Worm (Caenorhabditis elegans): ENCODE data around the gene acox-1.5.

acox-1.5 gene

DNA sequence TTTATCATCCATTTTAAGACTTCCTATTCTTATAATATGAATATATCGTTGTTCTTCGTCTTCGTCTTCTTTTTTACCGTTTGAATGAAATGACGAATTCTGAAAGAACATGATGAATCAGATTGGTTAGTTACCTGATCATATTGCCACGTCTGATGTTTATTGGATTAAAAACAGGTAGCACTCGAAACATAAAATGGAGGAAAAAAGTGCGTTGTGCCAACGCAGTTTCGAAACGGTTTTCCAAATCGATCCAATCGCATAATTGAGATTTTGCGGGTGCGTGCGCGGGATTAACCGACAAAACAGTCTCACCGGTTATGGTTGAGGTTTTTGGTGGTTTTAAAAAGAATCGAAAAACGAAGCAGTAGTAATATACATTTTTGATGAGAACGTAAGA is 3.6 kb upstream of the acox-1.5 start, which contains the start of gene rom-2:
Gene rom-2 (minus strand): TSS at position 101 of the 400 bp plus-strand sequence.
- no peak for TF ChIP-seq tbx-11 (GFP tag; IDR thresholded peaks at IDR 0.05)
- TF ChIP-seq pes-1 (GFP tag; IDR thresholded peaks at IDR 0.05), result no peak
- no peak for TF ChIP-seq tbx-37 (GFP tag; conservative IDR thresholded peaks at IDR 0.05)
- no peak for TF ChIP-seq flt-1 (GFP tag; IDR thresholded peaks at IDR 0.05)
- TF ChIP-seq scrt-1 (GFP tag; IDR thresholded peaks at IDR 0.05), result no peak
- no peak for TF ChIP-seq hmg-4 (GFP tag; optimal IDR thresholded peaks at IDR 0.05)
- TF ChIP-seq ceh-13 (GFP tag; optimal IDR thresholded peaks at IDR 0.05), result no peak
- no peak for TF ChIP-seq F13C5.2 (tag; optimal IDR thresholded peaks at IDR 0.05)
- TF ChIP-seq B0310.2 (tag; optimal IDR thresholded peaks at IDR 0.05), result no peak
- TF ChIP-seq ama-1 (optimal IDR thresholded peaks at IDR 0.05), result no peak
- TF ChIP-seq aly-1 (tag; optimal IDR thresholded peaks at IDR 0.05), result no peak
- TF ChIP-seq tra-4 (tag; optimal IDR thresholded peaks at IDR 0.05), result no peak

DNA sequence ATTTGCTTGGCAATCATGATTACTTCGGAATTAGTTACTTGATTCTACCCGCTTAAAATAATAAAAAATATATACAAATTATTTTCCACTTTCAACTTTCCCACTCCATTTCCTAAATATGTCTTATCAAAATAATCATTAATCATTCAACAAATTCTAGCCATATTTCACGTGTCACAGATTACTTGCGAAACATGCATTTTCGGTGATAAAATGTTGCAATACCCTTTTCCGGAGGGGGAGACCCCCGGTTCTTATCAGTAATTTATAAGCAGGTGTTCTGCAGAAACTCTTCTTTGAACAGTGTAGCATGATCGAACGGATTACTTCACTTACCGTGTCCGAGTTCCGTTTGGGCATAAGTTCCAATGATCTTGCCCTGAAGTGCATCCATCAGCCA is 1.8 kb downstream of the acox-1.5 start:
- no peak for TF ChIP-seq ceh-13 (GFP tag; optimal IDR thresholded peaks at IDR 0.05)
- TF ChIP-seq hnd-1 (tag; optimal IDR thresholded peaks at IDR 0.05), result no peak
- no peak for TF ChIP-seq pes-1 (GFP tag; IDR thresholded peaks at IDR 0.05)
- TF ChIP-seq sea-1 (GFP tag; conservative IDR thresholded peaks at IDR 0.05), result no peak
- no peak for TF ChIP-seq scrt-1 (GFP tag; IDR thresholded peaks at IDR 0.05)
- TF ChIP-seq flt-1 (GFP tag; IDR thresholded peaks at IDR 0.05), result no peak
- no peak for TF ChIP-seq ceh-36 (tag; optimal IDR thresholded peaks at IDR 0.05)
- no peak for TF ChIP-seq F13C5.2 (tag; optimal IDR thresholded peaks at IDR 0.05)
- TF ChIP-seq aly-1 (tag; optimal IDR thresholded peaks at IDR 0.05), result no peak
- no peak for TF ChIP-seq tra-4 (tag; optimal IDR thresholded peaks at IDR 0.05)
- TF ChIP-seq hmg-4 (GFP tag; optimal IDR thresholded peaks at IDR 0.05), result no peak
- TF ChIP-seq hmbx-1 (tag; optimal IDR thresholded peaks at IDR 0.05), result no peak
- no peak for TF ChIP-seq ama-1 (optimal IDR thresholded peaks at IDR 0.05)

DNA sequence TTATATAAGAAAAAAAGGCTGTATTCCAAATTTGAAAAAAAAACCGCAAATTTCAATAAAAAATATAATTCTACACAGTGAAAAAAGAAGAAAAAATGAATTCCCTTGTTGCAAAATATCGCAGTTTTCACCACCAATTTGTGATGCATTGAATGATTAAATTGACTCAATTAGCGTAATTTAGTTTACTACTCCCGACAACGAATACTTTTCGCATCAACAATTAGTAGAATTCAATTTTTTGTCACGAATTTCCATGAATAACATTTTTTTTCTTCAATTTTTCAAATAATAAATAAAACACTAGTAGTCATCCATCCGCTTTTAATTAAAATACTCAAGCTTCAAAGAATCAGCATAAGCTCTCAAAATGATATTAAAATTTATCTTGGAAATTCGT is 6.7 kb downstream of the acox-1.5 start:
- TF ChIP-seq tbx-11 (GFP tag; IDR thresholded peaks at IDR 0.05) (no peak), ama-1 (optimal IDR thresholded peaks at IDR 0.05) (no peak), aly-1 (tag; optimal IDR thresholded peaks at IDR 0.05) (no peak), sea-1 (GFP tag; conservative IDR thresholded peaks at IDR 0.05) (no peak), ceh-36 (tag; optimal IDR thresholded peaks at IDR 0.05) (no peak), tbx-37 (GFP tag; conservative IDR thresholded peaks at IDR 0.05) (no peak), tra-4 (tag; optimal IDR thresholded peaks at IDR 0.05) (no peak), hmbx-1 (tag; optimal IDR thresholded peaks at IDR 0.05) (no peak), F13C5.2 (tag; optimal IDR thresholded peaks at IDR 0.05) (no peak), ceh-13 (GFP tag; optimal IDR thresholded peaks at IDR 0.05) (no peak), ets-7 (tag; optimal IDR thresholded peaks at IDR 0.05) (no peak), hmg-4 (GFP tag; optimal IDR thresholded peaks at IDR 0.05) (no peak), hnd-1 (tag; optimal IDR thresholded peaks at IDR 0.05) (no peak), pes-1 (GFP tag; IDR thresholded peaks at IDR 0.05) (no peak), flt-1 (GFP tag; IDR thresholded peaks at IDR 0.05) (no peak), B0310.2 (tag; optimal IDR thresholded peaks at IDR 0.05) (no peak), scrt-1 (GFP tag; IDR thresholded peaks at IDR 0.05) (no peak)

DNA sequence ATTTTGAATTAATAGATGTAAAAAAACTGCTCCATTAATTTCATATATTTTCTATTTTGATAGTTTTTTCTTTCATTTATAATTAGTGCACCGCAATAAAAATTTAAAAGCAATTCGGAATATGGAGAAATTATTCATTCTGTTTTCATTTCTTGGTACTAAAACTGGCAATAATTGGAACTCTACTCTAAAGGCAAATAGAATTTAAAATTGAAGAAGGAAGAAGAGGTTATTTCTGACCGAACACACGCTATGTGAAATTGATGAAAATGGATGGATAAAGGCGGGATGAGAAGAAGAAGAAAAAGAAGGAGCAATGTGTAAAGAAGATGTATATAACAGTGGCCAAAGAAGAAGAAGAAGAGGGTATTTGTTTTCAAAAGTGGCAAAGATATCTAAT is 8.8 kb downstream of the acox-1.5 start:
- no peak for TF ChIP-seq tra-4 (tag; optimal IDR thresholded peaks at IDR 0.05)
- no peak for TF ChIP-seq sea-1 (GFP tag; conservative IDR thresholded peaks at IDR 0.05)
- TF ChIP-seq F13C5.2 (tag; optimal IDR thresholded peaks at IDR 0.05), result no peak
- TF ChIP-seq hnd-1 (tag; optimal IDR thresholded peaks at IDR 0.05), result no peak
- no peak for TF ChIP-seq hmbx-1 (tag; optimal IDR thresholded peaks at IDR 0.05)
- no peak for TF ChIP-seq ama-1 (optimal IDR thresholded peaks at IDR 0.05)
- TF ChIP-seq hmg-4 (GFP tag; optimal IDR thresholded peaks at IDR 0.05), result no peak
- no peak for TF ChIP-seq flt-1 (GFP tag; IDR thresholded peaks at IDR 0.05)
- TF ChIP-seq B0310.2 (tag; optimal IDR thresholded peaks at IDR 0.05), result no peak
- TF ChIP-seq tbx-11 (GFP tag; IDR thresholded peaks at IDR 0.05), result no peak

DNA sequence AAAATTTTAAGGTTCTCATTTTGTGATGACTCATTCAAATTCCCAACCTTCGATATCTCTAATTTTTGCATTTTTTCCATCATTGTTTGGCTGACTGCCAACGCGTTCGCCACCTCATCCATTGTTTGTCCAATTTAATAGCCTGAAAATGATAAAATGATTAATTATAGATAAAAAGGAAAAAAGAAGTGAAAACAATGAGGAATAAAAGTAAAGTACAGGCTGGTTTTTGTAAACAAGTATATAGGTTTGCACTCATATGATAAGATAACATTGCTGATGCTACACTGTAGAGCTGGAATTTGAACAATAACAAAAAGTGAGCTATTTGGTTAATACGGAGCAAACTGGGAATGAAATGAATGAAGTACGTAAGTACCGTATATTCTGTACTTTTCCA is 9.8 kb downstream of the acox-1.5 start, which contains the start of gene C48B4.3:
Gene C48B4.3 (minus strand): TSS at position 149 of the 400 bp plus-strand sequence.
- no peak for TF ChIP-seq tbx-11 (GFP tag; IDR thresholded peaks at IDR 0.05)
- no peak for TF ChIP-seq tra-4 (tag; optimal IDR thresholded peaks at IDR 0.05)
- TF ChIP-seq flt-1 (GFP tag; IDR thresholded peaks at IDR 0.05), result no peak
- TF ChIP-seq aly-1 (tag; optimal IDR thresholded peaks at IDR 0.05), result no peak
- TF ChIP-seq F13C5.2 (tag; optimal IDR thresholded peaks at IDR 0.05), result no peak
- no peak for TF ChIP-seq hmg-4 (GFP tag; optimal IDR thresholded peaks at IDR 0.05)

DNA sequence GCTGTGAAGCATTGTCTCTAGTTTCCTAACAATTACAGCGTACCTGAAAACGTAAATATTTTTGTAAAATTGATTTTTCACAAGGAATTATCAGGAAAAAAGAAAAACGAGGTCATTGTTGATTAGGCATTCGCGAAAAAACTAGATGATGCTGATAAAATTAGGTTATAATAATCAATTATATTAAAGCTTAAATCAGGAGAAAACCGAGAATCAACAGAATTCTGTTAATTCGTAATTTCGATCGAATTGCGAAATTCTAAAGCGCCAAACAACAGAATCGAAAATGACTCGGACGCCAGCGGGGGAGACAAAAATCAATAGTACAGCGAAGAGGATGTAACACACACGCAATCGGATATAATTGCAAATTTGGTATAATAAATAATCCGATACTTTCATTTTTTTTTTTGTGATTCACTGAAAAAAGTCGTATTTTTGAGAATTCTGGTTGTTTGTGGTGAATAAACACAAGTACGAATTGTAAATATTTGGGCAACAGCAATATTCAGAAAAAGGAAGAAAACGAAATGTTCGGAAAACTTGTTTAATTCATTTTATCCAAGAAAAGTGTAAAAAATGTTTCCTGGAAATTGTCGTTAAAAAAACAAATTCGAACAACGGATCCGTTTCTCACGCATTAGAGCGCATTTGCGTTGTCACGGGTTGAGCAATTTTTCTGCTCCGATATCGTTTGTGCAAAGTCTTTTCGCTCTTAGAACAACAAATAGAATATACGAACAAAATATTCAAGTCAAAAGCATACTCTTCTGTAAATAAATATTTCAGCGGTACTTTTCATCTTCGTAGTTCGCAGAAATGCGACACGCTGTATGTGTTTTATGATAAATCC is 11.7 kb downstream of the acox-1.5 start, which contains the start of gene ced-7:
Gene ced-7 (minus strand): TSS at position 51 of the 853 bp plus-strand sequence.
- TF ChIP-seq ama-1 (optimal IDR thresholded peaks at IDR 0.05) (no peak), tbx-37 (GFP tag; conservative IDR thresholded peaks at IDR 0.05) (no peak)

DNA sequence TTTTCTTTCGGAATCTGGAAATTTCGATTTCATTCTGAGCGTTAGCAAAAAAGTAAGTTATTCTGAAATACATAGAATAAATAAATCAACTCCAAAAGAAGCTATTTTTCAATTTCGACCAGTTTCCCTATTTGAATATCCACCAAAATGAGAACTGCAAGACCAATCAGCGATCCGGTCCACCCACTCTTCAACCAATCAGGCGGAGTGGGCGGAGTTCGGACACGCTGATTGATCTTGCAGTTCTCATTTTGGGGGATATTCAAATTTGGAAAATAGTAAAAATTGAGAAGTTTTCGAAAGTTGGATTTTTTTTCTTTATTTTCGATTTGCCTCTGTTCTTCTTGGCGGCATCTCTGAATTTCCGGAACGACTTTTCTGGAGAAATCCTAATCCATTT is 21.1 kb downstream of the acox-1.5 start:
- no peak for TF ChIP-seq tra-4 (tag; optimal IDR thresholded peaks at IDR 0.05)
- no peak for TF ChIP-seq ama-1 (optimal IDR thresholded peaks at IDR 0.05)
- TF ChIP-seq F13C5.2 (tag; optimal IDR thresholded peaks at IDR 0.05), result no peak
- no peak for TF ChIP-seq hmg-4 (GFP tag; optimal IDR thresholded peaks at IDR 0.05)
- no peak for TF ChIP-seq aly-1 (tag; optimal IDR thresholded peaks at IDR 0.05)
- no peak for TF ChIP-seq hnd-1 (tag; optimal IDR thresholded peaks at IDR 0.05)
- TF ChIP-seq ceh-36 (tag; optimal IDR thresholded peaks at IDR 0.05), result no peak
- TF ChIP-seq flt-1 (GFP tag; IDR thresholded peaks at IDR 0.05), result no peak
- no peak for TF ChIP-seq scrt-1 (GFP tag; IDR thresholded peaks at IDR 0.05)
- no peak for TF ChIP-seq ceh-13 (GFP tag; optimal IDR thresholded peaks at IDR 0.05)
- no peak for TF ChIP-seq sea-1 (GFP tag; conservative IDR thresholded peaks at IDR 0.05)
- no peak for TF ChIP-seq hmbx-1 (tag; optimal IDR thresholded peaks at IDR 0.05)
- TF ChIP-seq tbx-37 (GFP tag; conservative IDR thresholded peaks at IDR 0.05), result no peak
- TF ChIP-seq pes-1 (GFP tag; IDR thresholded peaks at IDR 0.05), result no peak
- no peak for TF ChIP-seq B0310.2 (tag; optimal IDR thresholded peaks at IDR 0.05)
- TF ChIP-seq tbx-11 (GFP tag; IDR thresholded peaks at IDR 0.05), result no peak
- no peak for TF ChIP-seq ets-7 (tag; optimal IDR thresholded peaks at IDR 0.05)
